Fruit fly (Drosophila melanogaster) whole organism, pupa: ENCODE results near the gene CG13449.

ENCODE experiments used
- EcR ChIP-seq: fragments of 200-800 bp; sonication (Bioruptor generic); optimal IDR thresholded peaks from 3 replicates; lab custom pipeline; 2019; ENCODE audit warnings: missing biosample characterization, missing genetic modification characterization, mild to moderate bottlenecking, moderate library complexity, missing genetic modification reagents
- rn ChIP-seq: fragments of 200-800 bp; sonication (Bioruptor generic); IDR thresholded peaks from 2 replicates; pipeline ENCODE4 v1.3.6; 2022; ENCODE audit warnings: missing biosample characterization, missing genetic modification characterization

DNA sequence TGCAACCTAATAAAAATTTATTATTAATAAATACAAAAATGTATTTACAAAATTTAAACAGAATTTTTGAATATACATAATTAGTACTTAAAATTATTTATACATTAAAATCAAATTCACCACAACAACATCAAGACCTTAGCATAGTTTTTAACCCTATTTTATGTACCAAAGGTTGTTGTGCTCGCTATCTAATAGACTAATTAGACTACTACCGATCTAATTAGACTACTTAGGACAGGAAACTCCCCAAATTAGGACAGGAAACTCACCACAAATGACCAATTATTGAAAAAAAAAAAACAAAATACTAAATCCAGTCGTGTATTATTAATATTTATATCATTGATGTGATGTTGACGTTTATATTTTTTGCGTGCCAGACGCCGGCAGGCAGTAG, 24.4 kb upstream of the CG13449 start:
- no peak for TF ChIP-seq rn (GFP tag; lab: Robert Waterston, UW)
- TF ChIP-seq EcR, result no peak
